Worm (Caenorhabditis elegans) whole organism, young adult: ENCODE results near the gene F31F6.3.

ENCODE experiments used
- B0035.1 ChIP-seq: sonication (generic microtip); optimal IDR thresholded peaks from 2 replicates; lab custom pipeline; 2016; ENCODE audit warnings: missing genetic modification characterization, mild to moderate bottlenecking, missing compliant biosample characterization, missing genotype, missing genetic modification reagents
- B0336.3 ChIP-seq: fragments of 200-800 bp; sonication (Bioruptor generic); IDR thresholded peaks from 2 replicates; pipeline ENCODE4 v1.3.6; 2022; ENCODE audit warnings: missing genetic modification characterization, missing compliant biosample characterization
- F33H1.4 ChIP-seq: fragments of 200-800 bp; sonication (Bioruptor generic); IDR thresholded peaks from 2 replicates; pipeline ENCODE4 v1.3.6; 2022; ENCODE audit warnings: missing genetic modification reagents, missing genetic modification characterization, missing compliant biosample characterization
- Y95B8A.8 ChIP-seq: fragments of 200-800 bp; sonication (Bioruptor generic); IDR thresholded peaks from 2 replicates; pipeline ENCODE4 v1.3.6; 2022; ENCODE audit warnings: missing genetic modification reagents, missing genetic modification characterization, missing compliant biosample characterization
- aptf-2 ChIP-seq: fragments of 200-800 bp; sonication (Bioruptor generic); conservative IDR thresholded peaks from 2 replicates; pipeline ENCODE4 v1.3.6; 2022; ENCODE audit warnings: missing genetic modification reagents, missing genetic modification characterization, missing compliant biosample characterization
- nhr-80 ChIP-seq: sonication (generic microtip); optimal IDR thresholded peaks from 2 replicates; lab custom pipeline; 2016; ENCODE audit warnings: missing genetic modification characterization, missing compliant biosample characterization
- repo-1 ChIP-seq: sonication (generic microtip); optimal IDR thresholded peaks from 2 replicates; lab custom pipeline; 2017; ENCODE audit warnings: mild to moderate bottlenecking, missing genetic modification characterization, missing compliant biosample characterization
- tlf-1 ChIP-seq: fragments of 200-800 bp; sonication (Bioruptor generic); optimal IDR thresholded peaks from 2 replicates; lab custom pipeline; 2018; ENCODE audit warnings: mild to moderate bottlenecking, missing genetic modification characterization, missing compliant biosample characterization
- ztf-26 ChIP-seq: sonication (generic microtip); optimal IDR thresholded peaks from 2 replicates; lab custom pipeline; 2017; ENCODE audit warnings: missing genetic modification characterization, missing compliant biosample characterization
- ztf-6 ChIP-seq: fragments of 200-800 bp; sonication (Bioruptor generic); IDR thresholded peaks from 2 replicates; pipeline ENCODE4 v1.3.6; 2022; ENCODE audit warnings: missing genetic modification reagents, missing genetic modification characterization, missing compliant biosample characterization

DNA sequence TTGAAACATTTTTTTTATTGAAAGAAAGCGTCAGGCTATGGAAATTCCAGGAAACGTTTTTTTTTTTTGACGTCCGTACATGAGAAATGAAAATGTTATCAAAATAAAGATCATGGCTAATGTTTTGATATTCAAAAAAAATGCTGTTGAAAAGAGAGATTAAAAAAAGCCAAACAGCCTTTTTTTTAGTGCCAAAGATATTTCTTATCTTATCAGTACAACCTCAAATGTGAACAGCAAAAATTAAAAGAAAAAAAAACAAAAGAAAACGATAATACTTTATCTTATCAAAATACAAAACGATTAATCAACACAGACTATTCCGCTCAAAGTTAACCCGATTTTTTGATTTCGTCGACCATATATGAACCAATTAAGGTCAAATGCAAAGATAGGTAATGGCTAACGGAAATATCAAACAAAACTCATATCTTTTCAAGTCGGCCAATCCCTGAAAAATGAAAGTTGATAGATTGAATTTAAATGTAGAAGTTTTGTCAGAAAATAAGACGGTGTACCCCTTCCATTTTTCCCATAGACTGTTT lies 34.7 kb upstream of the F31F6.3 start:
- TF ChIP-seq Y95B8A.8: no peak
- no peak for TF ChIP-seq ztf-26
- TF ChIP-seq ztf-6 (GFP tag; lab: Robert Waterston, UW): no peak
- TF ChIP-seq aptf-2 (GFP tag; lab: Robert Waterston, UW): no peak
- TF ChIP-seq F33H1.4 (GFP tag; lab: Robert Waterston, UW): no peak
- TF ChIP-seq nhr-80 (tag; lab: Kevin White, UChicago): no peak
- TF ChIP-seq tlf-1 (GFP tag; lab: Kevin White, UChicago): no peak
- TF ChIP-seq repo-1 (tag; lab: Kevin White, UChicago): no peak
- TF ChIP-seq B0035.1 (tag; lab: Kevin White, UChicago): no peak
- TF ChIP-seq B0336.3 (GFP tag; lab: Robert Waterston, UW): no peak
